Fruit fly (Drosophila melanogaster) whole organism, pupa: Measurements from ENCODE around the gene CG5984.
A peak's percentile ranks its signal among the peaks of the same experiment; 100 is the strongest.

Experiments
- CG10348 ChIP-seq: fragments of 200-800 bp; sonication (Bioruptor generic); IDR thresholded peaks from 2 replicates; pipeline ENCODE4 v1.3.6; 2022; ENCODE audit warnings: missing biosample characterization, missing genetic modification characterization
- CG12605 ChIP-seq: fragments of 200-800 bp; sonication (Bioruptor generic); IDR thresholded peaks from 2 replicates; pipeline ENCODE4 v1.3.6; 2022; ENCODE audit warnings: missing biosample characterization, missing genetic modification characterization
- CG13204 ChIP-seq: fragments of 200-800 bp; sonication (Bioruptor generic); optimal IDR thresholded peaks from 2 replicates; lab custom pipeline; 2018; ENCODE audit warnings: missing biosample characterization, mild to moderate bottlenecking, missing genetic modification characterization, moderate library complexity
- CG14655 ChIP-seq: fragments of 200-800 bp; sonication (Bioruptor generic); optimal IDR thresholded peaks from 3 replicates; lab custom pipeline; 2017; ENCODE audit warnings: mild to moderate bottlenecking, missing biosample characterization, missing genetic modification reagents, missing genetic modification characterization
- CG15710 ChIP-seq: fragments of 200-800 bp; sonication (Bioruptor generic); optimal IDR thresholded peaks from 2 replicates; lab custom pipeline; 2018; ENCODE audit warnings: missing biosample characterization, mild to moderate bottlenecking, missing genetic modification characterization, moderate library complexity
- CG17806 ChIP-seq: fragments of 200-800 bp; sonication (Bioruptor generic); optimal IDR thresholded peaks from 2 replicates; lab custom pipeline; 2018; ENCODE audit warnings: missing biosample characterization, mild to moderate bottlenecking, missing genetic modification characterization, moderate library complexity
- CG32121 ChIP-seq: fragments of 200-800 bp; sonication (Bioruptor generic); IDR thresholded peaks from 2 replicates; pipeline ENCODE4 v1.3.6; 2022; ENCODE audit warnings: missing biosample characterization, missing genetic modification characterization
- CG34367 ChIP-seq: fragments of 200-800 bp; sonication (Bioruptor generic); optimal IDR thresholded peaks from 2 replicates; lab custom pipeline; 2018; ENCODE audit warnings: missing biosample characterization, mild to moderate bottlenecking, missing genetic modification characterization
- CG4496 ChIP-seq: fragments of 200-800 bp; sonication (Bioruptor generic); IDR thresholded peaks from 3 replicates; pipeline ENCODE4 v1.3.6; 2022; ENCODE audit warnings: missing biosample characterization, missing genetic modification characterization
- CG8159 ChIP-seq: fragments of 200-800 bp; sonication (Bioruptor generic); optimal IDR thresholded peaks from 3 replicates; lab custom pipeline; 2018; ENCODE audit warnings: missing biosample characterization, mild to moderate bottlenecking, missing genetic modification characterization, moderate library complexity
- CG8301 ChIP-seq: fragments of 200-800 bp; sonication (Bioruptor generic); optimal IDR thresholded peaks from 2 replicates; lab custom pipeline; 2018; ENCODE audit warnings: missing biosample characterization, mild to moderate bottlenecking, missing genetic modification characterization
- CG9948 ChIP-seq: fragments of 200-800 bp; sonication (Bioruptor generic); optimal IDR thresholded peaks from 2 replicates; lab custom pipeline; 2018; ENCODE audit warnings: missing biosample characterization, mild to moderate bottlenecking, missing genetic modification characterization, moderate library complexity
- D1 ChIP-seq: fragments of 200-800 bp; sonication (Bioruptor generic); optimal IDR thresholded peaks from 2 replicates; lab custom pipeline; 2018; ENCODE audit warnings: missing biosample characterization, mild to moderate bottlenecking, missing genetic modification characterization, moderate library complexity
- EcR ChIP-seq: fragments of 200-800 bp; sonication (Bioruptor generic); optimal IDR thresholded peaks from 3 replicates; lab custom pipeline; 2019; ENCODE audit warnings: missing biosample characterization, missing genetic modification characterization, mild to moderate bottlenecking, moderate library complexity, missing genetic modification reagents
- Ets98B ChIP-seq: fragments of 200-800 bp; sonication (Bioruptor generic); IDR thresholded peaks from 2 replicates; pipeline ENCODE4 v1.3.6; 2022; ENCODE audit warnings: missing biosample characterization, missing genetic modification characterization
- Pif1A ChIP-seq: fragments of 200-800 bp; sonication (Bioruptor generic); optimal IDR thresholded peaks from 3 replicates; lab custom pipeline; 2016; ENCODE audit warnings: missing biosample characterization, missing genetic modification characterization
- Pif1B ChIP-seq: fragments of 200-800 bp; sonication (Bioruptor generic); optimal IDR thresholded peaks from 3 replicates; lab custom pipeline; 2016; ENCODE audit warnings: missing biosample characterization, missing genetic modification characterization
- Snoo ChIP-seq: fragments of 200-800 bp; sonication (Bioruptor generic); optimal IDR thresholded peaks from 3 replicates; lab custom pipeline; 2017; ENCODE audit warnings: missing biosample characterization, mild to moderate bottlenecking, missing genetic modification characterization, inconsistent platforms
- fd96Ca ChIP-seq: fragments of 200-800 bp; sonication (Bioruptor generic); IDR thresholded peaks from 3 replicates; pipeline ENCODE4 v1.3.6; 2022; ENCODE audit warnings: missing biosample characterization, missing genetic modification characterization
- gl ChIP-seq: fragments of 200-800 bp; sonication (Bioruptor generic); optimal IDR thresholded peaks from 2 replicates; lab custom pipeline; 2018; ENCODE audit warnings: missing biosample characterization, mild to moderate bottlenecking, missing genetic modification characterization
- rn ChIP-seq: fragments of 200-800 bp; sonication (Bioruptor generic); IDR thresholded peaks from 2 replicates; pipeline ENCODE4 v1.3.6; 2022; ENCODE audit warnings: missing biosample characterization, missing genetic modification characterization

CG5984 gene

dm6 chr3R:27238438-27239301, 9.1 kb downstream of the CG5984 start, which contains the start of the genes CG31064 and PolA2:
TSS of gene CG31064 (minus strand) at chr3R:27239085.
TSS of gene PolA2 (plus strand) at chr3R:27239163.
- TF ChIP-seq CG34367 (tag; lab: Kevin White, UChicago): no peak
- TF ChIP-seq CG32121 (GFP tag; lab: Robert Waterston, UW): no peak
- TF ChIP-seq Ets98B (GFP tag; lab: Robert Waterston, UW): no peak
- no peak for TF ChIP-seq CG8301 (tag; lab: Kevin White, UChicago)
- 0 out of 2 replicates have a peak, but pooled peaks have one; percentile 6 for TF ChIP-seq CG12605 (GFP tag; lab: Robert Waterston, UW)
- 0 out of 3 replicates have a peak, but pooled peaks have one; percentile 15 for TF ChIP-seq CG4496 (GFP tag; lab: Robert Waterston, UW)
- no peak for TF ChIP-seq CG15710 (tag; lab: Kevin White, UChicago)

- TF ChIP-seq CG32121 (GFP tag; lab: Robert Waterston, UW): no peak
- TF ChIP-seq fd96Ca: no peak
- no peak for TF ChIP-seq CG15710 (tag; lab: Kevin White, UChicago)
- no peak for TF ChIP-seq D1 (tag; lab: Kevin White, UChicago)
- TF ChIP-seq CG34367 (tag; lab: Kevin White, UChicago): no peak
- TF ChIP-seq rn (GFP tag; lab: Robert Waterston, UW): no peak
- no peak for TF ChIP-seq Pif1B (GFP tag; lab: Kevin White, UChicago)
- no peak for TF ChIP-seq CG8159
- TF ChIP-seq CG12605 (GFP tag; lab: Robert Waterston, UW): no peak
- TF ChIP-seq CG10348 (GFP tag; lab: Robert Waterston, UW): no peak
- TF ChIP-seq CG4496 (GFP tag; lab: Robert Waterston, UW): no peak
- TF ChIP-seq, all 21 proteins: peak for 0
These were observed 9.8 kb downstream of the CG5984 start for dm6 chr3R:27237980-27238379.

dm6 chr3R:27233398-27233797, 14.4 kb downstream of the CG5984 start, which contains the start of gene CG31068:
TSS of gene CG31068 (plus strand) at chr3R:27233698.
- TF ChIP-seq CG10348 (GFP tag; lab: Robert Waterston, UW) (no peak), Snoo (tag; lab: Kevin White, UChicago) (no peak)

- TF ChIP-seq CG10348 (GFP tag; lab: Robert Waterston, UW) (no peak), CG8301 (tag; lab: Kevin White, UChicago) (no peak), CG9948 (tag; lab: Kevin White, UChicago) (no peak), D1 (tag; lab: Kevin White, UChicago) (no peak), CG13204 (GFP tag; lab: Kevin White, UChicago) (no peak), fd96Ca (no peak), CG12605 (GFP tag; lab: Robert Waterston, UW) (no peak), Ets98B (GFP tag; lab: Robert Waterston, UW) (no peak), Pif1A (GFP tag; lab: Kevin White, UChicago) (no peak), CG15710 (tag; lab: Kevin White, UChicago) (no peak), CG4496 (GFP tag; lab: Robert Waterston, UW) (no peak), CG34367 (tag; lab: Kevin White, UChicago) (no peak), Snoo (tag; lab: Kevin White, UChicago) (no peak), Pif1B (GFP tag; lab: Kevin White, UChicago) (no peak), CG8159 (no peak), gl (tag; lab: Kevin White, UChicago) (no peak), CG17806 (tag; lab: Kevin White, UChicago) (no peak), CG14655 (GFP tag; lab: Kevin White, UChicago) (no peak)
These were observed 18.4 kb downstream of the CG5984 start, which contains the start of gene CG42814 for dm6 chr3R:27229368-27229767. TSS of gene CG42814 (minus strand) at chr3R:27229468.

DNA sequence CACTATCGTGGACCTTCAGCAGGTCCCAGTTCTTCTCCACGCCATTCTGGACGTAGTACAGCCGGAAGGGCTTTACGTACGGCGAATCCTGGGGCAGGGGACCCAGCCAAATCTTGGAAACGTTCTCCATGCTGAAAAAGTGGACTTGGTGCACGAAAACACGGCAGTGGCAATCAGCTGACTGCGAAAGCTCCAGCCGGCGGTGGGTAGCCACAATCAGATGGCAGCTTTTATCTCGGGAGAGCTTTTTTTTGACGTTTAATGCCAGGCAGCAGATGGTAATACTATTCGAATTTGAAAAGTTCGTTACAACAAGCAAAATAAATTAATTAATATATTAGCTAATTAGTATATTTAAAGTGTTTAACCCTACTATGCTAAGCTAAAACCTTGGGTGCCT, 19.4 kb downstream of the CG5984 start, which contains the start of gene CG42813:
TSS of gene CG42813 (minus strand) at position 220 of the 400 bp plus-strand sequence.
- TF ChIP-seq Ets98B (GFP tag; lab: Robert Waterston, UW) (peak; percentile 40; the same call in 1 of the 2 replicates), CG12605 (GFP tag; lab: Robert Waterston, UW) (no peak), CG4496 (GFP tag; lab: Robert Waterston, UW) (peak; percentile 67; the same call in 2 of the 3 replicates)

DNA sequence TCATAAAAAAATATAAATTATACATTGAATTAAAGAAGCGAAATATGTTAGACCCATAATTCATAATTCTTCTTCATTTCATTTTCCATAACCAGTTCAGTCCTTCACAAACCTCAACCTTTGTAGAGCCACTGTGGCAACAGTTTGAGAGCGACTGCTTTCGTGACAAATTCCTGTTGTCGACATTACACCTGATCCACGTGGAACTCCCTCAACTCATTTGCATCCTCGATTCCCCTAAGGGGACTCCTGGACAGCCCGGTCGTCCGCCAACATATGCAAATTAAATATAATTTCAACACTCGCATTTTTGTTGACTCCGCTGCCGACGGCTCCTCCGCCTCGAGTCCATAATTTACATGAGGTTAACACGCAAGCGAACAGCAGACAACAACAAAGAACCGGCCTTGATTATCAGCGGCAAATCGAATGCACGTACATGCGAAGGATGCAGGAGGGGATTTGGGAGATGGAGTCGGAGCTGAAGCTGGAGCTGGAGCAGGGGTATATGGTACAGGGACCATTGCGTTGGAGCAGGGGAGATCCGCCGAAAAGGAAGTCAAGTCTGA, 21.6 kb downstream of the CG5984 start:
- TF ChIP-seq CG8159 (no peak), EcR (GFP tag; lab: Kevin White, UChicago) (peak; percentile 41), CG13204 (GFP tag; lab: Kevin White, UChicago) (peak; percentile 16)
